Fruit fly (Drosophila melanogaster) whole organism, embryonic: ENCODE results near the gene lbe.
A peak's percentile ranks its signal among the peaks of the same experiment; 100 is the strongest.

Experiments used
- Adf1 ChIP-seq: fragments of 200-800 bp; sonication (Bioruptor generic); IDR thresholded peaks from 2 replicates; pipeline ENCODE4 v1.3.6; 2022; ENCODE audit warnings: missing biosample characterization, missing genetic modification characterization
- Blimp-1 ChIP-seq: fragments of 200-800 bp; sonication (Bioruptor generic); optimal IDR thresholded peaks from 3 replicates; lab custom pipeline; 2018; ENCODE audit warnings: missing biosample characterization, missing genetic modification characterization, mild to moderate bottlenecking, moderate library complexity, missing genetic modification reagents
- Bteb2 ChIP-seq: fragments of 200-800 bp; sonication (Bioruptor generic); optimal IDR thresholded peaks from 2 replicates; lab custom pipeline; 2016; ENCODE audit warnings: missing biosample characterization, missing genetic modification characterization
- CG10267 ChIP-seq: fragments of 200-800 bp; sonication (Bioruptor generic); optimal IDR thresholded peaks from 2 replicates; lab custom pipeline; 2018; ENCODE audit warnings: missing biosample characterization, mild to moderate bottlenecking, missing genetic modification characterization, moderate library complexity
- CG11093 ChIP-seq: fragments of 200-800 bp; sonication (Bioruptor generic); IDR thresholded peaks from 3 replicates; pipeline ENCODE4 v1.3.6; 2022; ENCODE audit warnings: missing biosample characterization, missing genetic modification characterization
- CG11560 ChIP-seq: fragments of 200-800 bp; sonication (Bioruptor generic); IDR thresholded peaks from 3 replicates; pipeline ENCODE4 v1.3.6; 2022; ENCODE audit warnings: missing biosample characterization, missing genetic modification characterization
- CG12155 ChIP-seq: fragments of 200-800 bp; sonication (Bioruptor generic); optimal IDR thresholded peaks from 3 replicates; lab custom pipeline; 2016; ENCODE audit warnings: missing biosample characterization, missing genetic modification characterization
- CG1233 ChIP-seq: fragments of 200-800 bp; sonication (Bioruptor generic); optimal IDR thresholded peaks from 4 replicates; lab custom pipeline; 2018; ENCODE audit warnings: missing biosample characterization, mild to moderate bottlenecking, missing genetic modification characterization
- CG12744 ChIP-seq: fragments of 200-800 bp; sonication (Bioruptor generic); optimal IDR thresholded peaks from 2 replicates; lab custom pipeline; 2016; ENCODE audit warnings: missing biosample characterization, missing genetic modification characterization
- CG12769 ChIP-seq: fragments of 200-800 bp; sonication (Bioruptor generic); optimal IDR thresholded peaks from 2 replicates; lab custom pipeline; 2019; ENCODE audit warnings: missing biosample characterization, mild to moderate bottlenecking, missing genetic modification characterization, moderate library complexity
- CG14710 ChIP-seq: fragments of 200-800 bp; sonication (Bioruptor generic); optimal IDR thresholded peaks from 3 replicates; lab custom pipeline; 2019; ENCODE audit warnings: missing biosample characterization, mild to moderate bottlenecking, missing genetic modification characterization, moderate library complexity
- CG1602 ChIP-seq: fragments of 200-800 bp; sonication (Bioruptor generic); optimal IDR thresholded peaks from 3 replicates; lab custom pipeline; 2016; ENCODE audit warnings: missing biosample characterization, missing genetic modification characterization
- CG16815 ChIP-seq: fragments of 200-800 bp; sonication (Bioruptor generic); optimal IDR thresholded peaks from 3 replicates; lab custom pipeline; 2017; ENCODE audit warnings: missing biosample characterization, mild to moderate bottlenecking, missing genetic modification characterization
- CG17328 ChIP-seq: fragments of 200-800 bp; sonication (Bioruptor generic); IDR thresholded peaks from 2 replicates; pipeline ENCODE4 v1.3.6; 2022; ENCODE audit warnings: missing biosample characterization, missing genetic modification characterization
- CG17385 ChIP-seq: fragments of 200-800 bp; sonication (Bioruptor generic); optimal IDR thresholded peaks from 3 replicates; lab custom pipeline; 2018; ENCODE audit warnings: missing biosample characterization, mild to moderate bottlenecking, missing genetic modification characterization
- CG18599 ChIP-seq: fragments of 200-800 bp; sonication (Bioruptor generic); optimal IDR thresholded peaks from 3 replicates; lab custom pipeline; 2017; ENCODE audit warnings: missing biosample characterization, missing genetic modification characterization, mild to moderate bottlenecking, moderate library complexity, missing genetic modification reagents
- CG2116 ChIP-seq: fragments of 200-800 bp; sonication (Bioruptor generic); optimal IDR thresholded peaks from 3 replicates; lab custom pipeline; 2018; ENCODE audit warnings: missing biosample characterization, mild to moderate bottlenecking, missing genetic modification characterization
- CG2712 ChIP-seq: fragments of 200-800 bp; optimal IDR thresholded peaks from 3 replicates; lab custom pipeline; 2019; ENCODE audit warnings: missing biosample characterization, mild to moderate bottlenecking, missing genetic modification characterization, moderate library complexity
- CG31441 ChIP-seq: fragments of 200-800 bp; sonication (Bioruptor generic); IDR thresholded peaks from 2 replicates; pipeline ENCODE4 v1.3.6; 2022; ENCODE audit warnings: missing biosample characterization, missing genetic modification characterization
- CG3163 ChIP-seq: fragments of 200-800 bp; sonication (Bioruptor generic); optimal IDR thresholded peaks from 3 replicates; lab custom pipeline; 2016; ENCODE audit warnings: missing biosample characterization, missing genetic modification characterization
- CG3995 ChIP-seq: fragments of 200-800 bp; sonication (Bioruptor generic); optimal IDR thresholded peaks from 3 replicates; lab custom pipeline; 2016; ENCODE audit warnings: missing biosample characterization, missing genetic modification characterization
- CG4360 ChIP-seq: fragments of 200-800 bp; sonication (Bioruptor generic); IDR thresholded peaks from 2 replicates; pipeline ENCODE4 v1.3.6; 2022; ENCODE audit warnings: missing biosample characterization, missing genetic modification characterization
- CG4707 ChIP-seq: fragments of 200-800 bp; sonication (Bioruptor generic); optimal IDR thresholded peaks from 2 replicates; lab custom pipeline; 2018; ENCODE audit warnings: missing biosample characterization, mild to moderate bottlenecking, missing genetic modification characterization, moderate library complexity
- CG5245 ChIP-seq: fragments of 200-800 bp; sonication (Bioruptor generic); optimal IDR thresholded peaks from 3 replicates; lab custom pipeline; 2016; ENCODE audit warnings: missing biosample characterization, missing genetic modification characterization
- CG8924 ChIP-seq: fragments of 200-800 bp; optimal IDR thresholded peaks from 3 replicates; lab custom pipeline; 2019; ENCODE audit warnings: missing biosample characterization, mild to moderate bottlenecking, missing genetic modification characterization, moderate library complexity
- Eip74EF ChIP-seq, 2 experiments: fragments of 200-800 bp in 1 of 2; fragments of >200 bp in 1 of 2; sonication (Bioruptor generic) in 1 of 2; optimal IDR thresholded peaks; 2 replicates each; lab custom pipeline; 2017 to 2019; ENCODE audit warnings: missing biosample characterization in 2 of 2, missing genetic modification characterization in 2 of 2, mild to moderate bottlenecking in 1 of 2, moderate library complexity in 1 of 2
- Med ChIP-seq: fragments of 200-800 bp; sonication (Bioruptor generic); peaks from one replicate; lab custom pipeline; 2016; ENCODE audit warnings: missing biosample characterization, missing genetic modification characterization, mild to moderate bottlenecking, inconsistent platforms, moderate library complexity
- Mrtf ChIP-seq: fragments of 200-800 bp; sonication (Bioruptor generic); IDR thresholded peaks from 3 replicates; pipeline ENCODE4 v1.3.6; 2022; ENCODE audit warnings: missing biosample characterization, missing genetic modification characterization
- Sox102F ChIP-seq: fragments of 200-800 bp; sonication (Bioruptor generic); optimal IDR thresholded peaks from 2 replicates; lab custom pipeline; 2018; ENCODE audit warnings: missing biosample characterization, mild to moderate bottlenecking, missing genetic modification characterization, moderate library complexity
- Spps ChIP-seq: fragments of 200-800 bp; sonication (Bioruptor generic); optimal IDR thresholded peaks from 2 replicates; lab custom pipeline; 2018; ENCODE audit warnings: missing biosample characterization, mild to moderate bottlenecking, missing genetic modification characterization
- Sry-δ ChIP-seq: fragments of 200-800 bp; sonication (Bioruptor generic); optimal IDR thresholded peaks from 2 replicates; lab custom pipeline; 2016; ENCODE audit warnings: missing biosample characterization, missing genetic modification characterization
- Ssrp ChIP-seq: fragments of 200-800 bp; sonication (Bioruptor generic); optimal IDR thresholded peaks from 2 replicates; lab custom pipeline; 2018; ENCODE audit warnings: missing biosample characterization, mild to moderate bottlenecking, missing genetic modification characterization, moderate library complexity
- Trl ChIP-seq, 3 experiments: fragments of >200 bp in 2 of 3; fragments of 200-800 bp in 1 of 3; sonication (Bioruptor generic) in 1 of 3; optimal IDR thresholded peaks; 2 replicates in 1 of 3; 3 replicates in 2 of 3; lab custom pipeline; 2016 to 2017; ENCODE audit warnings: missing biosample characterization in 1 of 3, missing genetic modification characterization in 1 of 3
- bcd ChIP-seq: fragments of 200-800 bp; sonication (Bioruptor generic); optimal IDR thresholded peaks from 2 replicates; lab custom pipeline; 2017; ENCODE audit warnings: missing biosample characterization, mild to moderate bottlenecking, missing genetic modification characterization
- cad ChIP-seq: fragments of >200 bp; optimal IDR thresholded peaks from 2 replicates; lab custom pipeline; 2017; ENCODE audit warnings: missing biosample characterization, missing genetic modification characterization
- cato ChIP-seq: fragments of 200-800 bp; sonication (Bioruptor generic); optimal IDR thresholded peaks from 2 replicates; lab custom pipeline; 2016; ENCODE audit warnings: missing biosample characterization, missing genetic modification characterization, borderline replicate concordance
- corto ChIP-seq: fragments of 200-800 bp; sonication (Bioruptor generic); optimal IDR thresholded peaks from 2 replicates; lab custom pipeline; 2016; ENCODE audit warnings: missing biosample characterization, mild to moderate bottlenecking, missing genetic modification characterization, moderate library complexity
- fd96Cb ChIP-seq: fragments of 200-800 bp; sonication (Bioruptor generic); optimal IDR thresholded peaks from 2 replicates; lab custom pipeline; 2018; ENCODE audit warnings: missing biosample characterization, mild to moderate bottlenecking, missing genetic modification characterization, moderate library complexity
- grn ChIP-seq: fragments of 200-800 bp; sonication (Bioruptor generic); optimal IDR thresholded peaks from 3 replicates; lab custom pipeline; 2017; ENCODE audit warnings: missing biosample characterization, missing genetic modification characterization
- gro ChIP-seq: fragments of 200-800 bp; sonication (Bioruptor generic); optimal IDR thresholded peaks from 2 replicates; lab custom pipeline; 2016; ENCODE audit warnings: missing biosample characterization, missing genetic modification characterization
- kah ChIP-seq: fragments of 200-800 bp; sonication (Bioruptor generic); optimal IDR thresholded peaks from 2 replicates; lab custom pipeline; 2018; ENCODE audit warnings: missing biosample characterization, mild to moderate bottlenecking, missing genetic modification characterization
- lab ChIP-seq: fragments of 200-800 bp; sonication (Bioruptor generic); optimal IDR thresholded peaks from 3 replicates; lab custom pipeline; 2017; ENCODE audit warnings: missing biosample characterization, missing genetic modification characterization, mild to moderate bottlenecking, moderate library complexity, missing genetic modification reagents
- onecut ChIP-seq: fragments of 200-800 bp; sonication (Bioruptor generic); IDR thresholded peaks from 2 replicates; pipeline ENCODE4 v1.3.6; 2022; ENCODE audit warnings: missing biosample characterization, missing genetic modification characterization
- pnt ChIP-seq: fragments of 200-800 bp; sonication (Bioruptor generic); optimal IDR thresholded peaks from 3 replicates; lab custom pipeline; 2016; ENCODE audit warnings: missing biosample characterization, missing genetic modification characterization
- sna ChIP-seq: fragments of 200-800 bp; sonication (Bioruptor generic); IDR thresholded peaks from 2 replicates; pipeline ENCODE4 v1.3.6; 2022; ENCODE audit warnings: missing biosample characterization, missing genetic modification characterization; ENCODE audit not compliant: partially characterized antibody
- sug ChIP-seq: fragments of 200-800 bp; optimal IDR thresholded peaks from 2 replicates; lab custom pipeline; 2019; ENCODE audit warnings: missing biosample characterization, mild to moderate bottlenecking, missing genetic modification characterization, moderate library complexity
- zen2 ChIP-seq: fragments of 200-800 bp; sonication (Bioruptor generic); IDR thresholded peaks from 3 replicates; pipeline ENCODE4 v1.3.6; 2022; ENCODE audit warnings: missing biosample characterization, missing genetic modification characterization; ENCODE audit not compliant: partially characterized antibody

Gene lbe

DNA sequence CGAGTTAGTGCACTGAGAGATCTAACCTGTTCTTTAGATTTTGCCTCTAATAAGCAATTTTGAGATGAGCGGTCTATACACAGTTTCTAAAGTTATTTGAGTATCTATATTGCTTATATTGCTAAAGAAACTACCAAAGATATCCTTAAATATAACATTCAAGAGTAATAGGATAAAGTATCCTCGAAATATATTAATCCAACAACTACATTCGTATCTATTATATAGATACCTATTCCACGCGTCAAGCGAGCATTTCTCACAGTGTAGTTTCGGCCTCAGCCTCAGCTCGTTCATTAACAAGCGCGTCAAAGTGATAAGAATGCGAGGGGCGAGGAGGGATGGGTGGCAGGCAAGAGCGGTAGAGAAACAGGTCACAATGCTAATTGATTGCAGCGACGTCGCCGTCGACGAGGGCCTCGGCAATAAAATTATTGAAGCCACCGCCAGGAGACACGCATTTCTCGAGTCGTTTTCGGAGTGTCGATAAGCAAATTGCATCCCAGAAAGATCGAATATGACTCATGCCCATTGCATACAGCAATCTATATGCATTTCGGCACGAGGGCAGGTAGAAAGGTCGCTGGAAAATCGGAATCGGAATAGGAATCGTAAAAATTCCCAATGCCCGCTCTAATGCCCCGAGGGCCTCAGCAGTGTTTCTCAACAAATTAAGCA is 47.4 kb upstream of the lbe start (continued):
- 0 out of 3 replicates have a peak, but pooled peaks have one; percentile 44 for TF ChIP-seq CG11093 (GFP tag; lab: Robert Waterston, UW)
- 0 out of 2 replicates have a peak, but pooled peaks have one; percentile 23 for TF ChIP-seq CG17328 (GFP tag; lab: Robert Waterston, UW)
- peak; percentile 76 for TF ChIP-seq cad
- TF ChIP-seq kah (GFP tag; lab: Kevin White, UChicago): peak; percentile 5
- peak; percentile 11 for TF ChIP-seq Sry-δ (GFP tag; lab: Kevin White, UChicago)
- peak; percentile 38 for TF ChIP-seq fd96Cb (tag; lab: Kevin White, UChicago)
- TF ChIP-seq CG18599 (GFP tag; lab: Kevin White, UChicago): peak; percentile 12
- no peak for TF ChIP-seq Bteb2 (GFP tag; lab: Kevin White, UChicago)
- no peak for TF ChIP-seq CG3163 (GFP tag; lab: Kevin White, UChicago)
- TF ChIP-seq CG10267 (tag; lab: Kevin White, UChicago): peak; percentile 30
- TF ChIP-seq Sox102F: peak; percentile 45
- TF ChIP-seq Mrtf: peak; percentile 64; the same call in 1 of the 3 replicates
- peak; percentile 63 for TF ChIP-seq Blimp-1 (GFP tag; lab: Kevin White, UChicago)
- TF ChIP-seq pnt (GFP tag; lab: Kevin White, UChicago): peak; percentile 37
- TF ChIP-seq Spps: peak; percentile 1
- no peak for TF ChIP-seq CG4360
- no peak for TF ChIP-seq CG12155 (GFP tag; lab: Kevin White, UChicago)
- TF ChIP-seq CG12744 (GFP tag; lab: Kevin White, UChicago): no peak
- no peak for TF ChIP-seq CG17385 (GFP tag; lab: Kevin White, UChicago)
- TF ChIP-seq CG2712 (tag; lab: Kevin White, UChicago): peak; percentile 84
- TF ChIP-seq bcd (GFP tag; lab: Kevin White, UChicago): peak; percentile 24
- peak; percentile 42 for TF ChIP-seq CG1233 (GFP tag; lab: Kevin White, UChicago)
- no peak for TF ChIP-seq Ssrp (tag; lab: Kevin White, UChicago)
- TF ChIP-seq grn: no peak
- no peak for TF ChIP-seq Adf1 (GFP tag; lab: Robert Waterston, UW)
- TF ChIP-seq, all 482 proteins: peak for 135

DNA sequence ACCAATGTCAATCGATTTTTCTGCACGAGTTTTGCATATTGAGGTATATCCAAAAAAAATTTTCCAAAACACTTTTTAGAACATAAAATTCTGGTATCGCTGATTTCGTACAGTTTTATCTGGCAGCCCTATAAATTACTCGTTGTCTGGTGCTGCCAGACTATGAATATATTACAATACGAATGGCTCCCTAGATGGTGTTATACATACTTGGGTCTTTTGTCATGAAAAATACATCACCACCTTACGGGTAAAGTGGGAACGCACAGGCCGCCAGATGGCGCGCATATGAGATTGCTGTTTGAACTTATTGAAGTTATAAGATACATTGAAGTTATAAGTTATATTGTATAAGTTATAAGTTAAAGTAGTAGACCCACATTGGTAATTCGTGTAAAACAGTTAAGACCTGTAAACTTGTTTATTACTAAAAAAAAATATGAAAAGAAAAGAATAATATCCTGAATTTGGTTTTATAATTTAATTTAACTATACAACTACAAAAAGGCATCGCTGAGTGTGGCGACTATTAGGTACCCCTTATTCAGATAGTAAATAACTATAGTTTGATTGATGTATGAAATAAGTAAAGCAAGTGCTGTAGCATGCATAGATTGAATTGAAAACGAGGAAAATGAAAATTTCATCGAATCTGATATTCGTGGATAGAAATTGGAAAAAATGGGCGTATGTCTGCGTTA is 41.5 kb upstream of the lbe start:
- no peak for TF ChIP-seq corto (GFP tag; lab: Kevin White, UChicago)
- no peak for TF ChIP-seq zen2
- no peak for TF ChIP-seq Trl (optimal IDR thresholded peaks at IDR 0.05; lab: Kevin White, UChicago)
- TF ChIP-seq Trl (GFP tag; optimal IDR thresholded peaks at IDR 0.05; lab: Kevin White, UChicago): peak; percentile 57
- TF ChIP-seq Med (GFP tag; lab: Kevin White, UChicago): peak; percentile 94
- TF ChIP-seq cato (GFP tag; lab: Kevin White, UChicago): peak; percentile 3
- peak; percentile 55 for TF ChIP-seq CG12769 (tag; lab: Kevin White, UChicago)
- peak; percentile 0 for TF ChIP-seq CG4707 (GFP tag; lab: Kevin White, UChicago)
- TF ChIP-seq CG10267 (tag; lab: Kevin White, UChicago): peak; percentile 76
- TF ChIP-seq CG5245 (GFP tag; lab: Kevin White, UChicago): peak; percentile 77
- peak; percentile 21 for TF ChIP-seq CG16815 (GFP tag; lab: Kevin White, UChicago)
- peak; percentile 58 for TF ChIP-seq CG1602 (GFP tag; lab: Kevin White, UChicago)
- 0 out of 2 replicates have a peak, but pooled peaks have one; percentile 35 for TF ChIP-seq sna (GFP tag; lab: Robert Waterston, UW)
- TF ChIP-seq CG14710 (tag; lab: Kevin White, UChicago): peak; percentile 52
- no peak for TF ChIP-seq gro (GFP tag; lab: Kevin White, UChicago)
- no peak for TF ChIP-seq lab (GFP tag; lab: Kevin White, UChicago)
- no peak for TF ChIP-seq Eip74EF (GFP tag; optimal IDR thresholded peaks at IDR 0.05; lab: Kevin White, UChicago)
- no peak for TF ChIP-seq CG31441 (GFP tag; lab: Robert Waterston, UW)
- TF ChIP-seq CG11560 (tag; lab: Robert Waterston, UW): peak; percentile 93
- TF ChIP-seq onecut (GFP tag; lab: Robert Waterston, UW): peak; percentile 73
- TF ChIP-seq CG8924: no peak
- TF ChIP-seq CG3995 (GFP tag; lab: Kevin White, UChicago): no peak
- TF ChIP-seq CG2116: peak; percentile 66
- TF ChIP-seq sug (tag; lab: Kevin White, UChicago): no peak
